Fruit fly (Drosophila melanogaster) whole organism, embryonic: ENCODE measurements around the gene tutl.
A peak's percentile ranks its signal among the peaks of the same experiment; 100 is the strongest.

ENCODE experiments used
- Blimp-1 ChIP-seq: fragments of 200-800 bp; sonication (Bioruptor generic); optimal IDR thresholded peaks from 3 replicates; lab custom pipeline; 2018; ENCODE audit warnings: missing biosample characterization, missing genetic modification characterization, mild to moderate bottlenecking, moderate library complexity, missing genetic modification reagents
- CG13894 ChIP-seq: fragments of 200-800 bp; sonication (Bioruptor generic); optimal IDR thresholded peaks from 3 replicates; lab custom pipeline; 2018; ENCODE audit warnings: missing biosample characterization, mild to moderate bottlenecking, missing genetic modification characterization, moderate library complexity
- CG33213 ChIP-seq: fragments of 200-800 bp; sonication (Bioruptor generic); optimal IDR thresholded peaks from 3 replicates; lab custom pipeline; 2016; ENCODE audit warnings: missing biosample characterization, missing genetic modification characterization
- HLH4C ChIP-seq: fragments of 200-800 bp; sonication (Bioruptor generic); IDR thresholded peaks from 3 replicates; pipeline ENCODE4 v1.3.6; 2022; ENCODE audit warnings: missing biosample characterization, missing genetic modification characterization; ENCODE audit not compliant: partially characterized antibody
- br ChIP-seq: fragments of >200 bp; optimal IDR thresholded peaks from 2 replicates; lab custom pipeline; 2017
- danr ChIP-seq: fragments of 200-800 bp; sonication (Bioruptor generic); IDR thresholded peaks from 2 replicates; pipeline ENCODE4 v1.3.6; 2022; ENCODE audit warnings: missing biosample characterization, missing genetic modification characterization
- ems ChIP-seq: fragments of 200-800 bp; sonication (Bioruptor generic); optimal IDR thresholded peaks from 3 replicates; lab custom pipeline; 2016; ENCODE audit warnings: missing biosample characterization, missing genetic modification characterization
- lab ChIP-seq: fragments of 200-800 bp; sonication (Bioruptor generic); optimal IDR thresholded peaks from 3 replicates; lab custom pipeline; 2017; ENCODE audit warnings: missing biosample characterization, missing genetic modification characterization, mild to moderate bottlenecking, moderate library complexity, missing genetic modification reagents
- pita ChIP-seq: fragments of 200-800 bp; sonication (Bioruptor generic); optimal IDR thresholded peaks from 2 replicates; lab custom pipeline; 2017; ENCODE audit warnings: missing biosample characterization, mild to moderate bottlenecking, missing genetic modification characterization
- run ChIP-seq: fragments of 200-800 bp; sonication (Bioruptor generic); optimal IDR thresholded peaks from 3 replicates; lab custom pipeline; 2018; ENCODE audit warnings: missing biosample characterization, mild to moderate bottlenecking, missing genetic modification characterization

DNA sequence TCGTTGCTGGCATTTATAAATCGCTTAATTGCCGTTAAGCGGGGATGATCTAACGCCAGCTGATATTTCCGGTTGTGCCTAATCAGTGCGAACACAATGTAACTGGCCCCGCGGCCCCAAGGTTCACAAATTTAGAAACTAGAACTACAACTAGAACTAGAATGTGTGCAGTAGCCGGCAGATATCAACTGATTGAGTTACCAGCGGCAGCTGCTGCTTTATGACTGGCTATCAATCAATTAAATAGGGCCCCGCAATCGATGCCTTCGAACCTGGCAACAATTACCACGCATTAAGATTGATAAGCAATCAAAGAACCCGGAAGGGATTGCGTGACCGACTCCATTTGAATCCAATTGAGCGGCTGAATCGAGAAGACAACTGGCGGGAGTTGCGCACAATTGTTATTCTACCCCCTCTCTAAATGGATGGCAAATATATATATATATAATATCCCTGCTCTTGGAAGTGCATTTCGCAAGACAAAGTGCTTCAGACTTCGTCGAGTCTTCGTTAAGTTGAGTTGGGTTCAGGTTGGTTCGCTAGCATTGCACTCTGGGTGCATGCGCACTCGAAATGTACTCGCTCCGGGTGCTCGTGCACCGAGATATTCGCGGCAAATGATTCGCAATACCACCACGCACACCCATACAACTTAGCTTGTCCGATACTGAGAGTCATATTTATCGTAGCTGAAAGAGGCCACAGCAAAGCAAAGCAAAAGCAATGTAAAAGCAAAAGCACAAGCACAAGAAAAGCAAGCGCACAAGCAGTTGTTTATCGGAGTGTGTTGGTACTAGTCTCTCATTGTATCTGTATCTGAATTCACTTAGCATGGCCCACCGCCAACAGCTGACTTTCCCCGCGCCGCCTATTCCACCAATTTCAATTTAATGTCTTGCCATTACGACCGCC, 57.1 kb downstream of the tutl start:
- TF ChIP-seq br (lab: Kevin White, UChicago) (no peak), ems (GFP tag; lab: Kevin White, UChicago) (no peak), run (tag; lab: Kevin White, UChicago) (no peak), danr (GFP tag; lab: Robert Waterston, UW) (no peak), pita (no peak), CG13894 (tag; lab: Kevin White, UChicago) (no peak), HLH4C (no peak), Blimp-1 (GFP tag; lab: Kevin White, UChicago) (no peak), CG33213 (GFP tag; lab: Kevin White, UChicago) (no peak), lab (GFP tag; lab: Kevin White, UChicago) (peak; percentile 10)
